Fruit fly (Drosophila melanogaster): ENCODE results near the gene Nhe3.

Nhe3 gene

dm6 chr2L:6648163-6648628 lies 36.0 kb downstream of the Nhe3 start (continued):
- TF ChIP-seq crp (GFP tag; optimal IDR thresholded peaks at IDR 0.05) (peak in 1 of 2 experiments; percentile 67), CG10565 (GFP tag; optimal IDR thresholded peaks at IDR 0.05) (peak; percentile 75), disco-r (GFP tag; optimal IDR thresholded peaks at IDR 0.05) (peak; percentile 75), MESR4 (GFP tag; optimal IDR thresholded peaks at IDR 0.05) (peak; percentile 3), chif (GFP tag; optimal IDR thresholded peaks at IDR 0.05) (peak; percentile 89), Ravus (GFP tag; IDR thresholded peaks at IDR 0.05) (peak; percentile 74), CG1529 (GFP tag; optimal IDR thresholded peaks at IDR 0.05) (peak; percentile 89), Sox100B (GFP tag; optimal IDR thresholded peaks at IDR 0.05) (peak; percentile 95), Fer3 (tag; optimal IDR thresholded peaks at IDR 0.05) (peak; percentile 95), CG4730 (GFP tag; IDR thresholded peaks at IDR 0.05) (peak; percentile 86), so (GFP tag; IDR thresholded peaks at IDR 0.05) (peak; percentile 92), Jarid2 (GFP tag; optimal IDR thresholded peaks at IDR 0.05) (peak; percentile 77), trem (tag; optimal IDR thresholded peaks at IDR 0.05) (peak; percentile 90), dimm (GFP tag; IDR thresholded peaks at IDR 0.05) (peak; percentile 72), CG3838 (GFP tag; optimal IDR thresholded peaks at IDR 0.05) (peak; percentile 96), CG12219 (GFP tag; optimal IDR thresholded peaks at IDR 0.05) (peak; percentile 92), CG10267 (tag; optimal IDR thresholded peaks at IDR 0.05) (peak; percentile 89), CG11696 (GFP tag; IDR thresholded peaks at IDR 0.05) (peak; percentile 75), Ets65A (GFP tag) (peak; percentile 98), insv (GFP tag; optimal IDR thresholded peaks at IDR 0.05) (peak; percentile 10 to 80), ato (GFP tag; IDR thresholded peaks at IDR 0.05; ENCODE audit: partially characterized antibody) (no peak), Stat92E (GFP tag; optimal IDR thresholded peaks at IDR 0.05) (no peak), CTCF (GFP tag; optimal IDR thresholded peaks at IDR 0.05) (peak; percentile 61), Abd-B (GFP tag; optimal IDR thresholded peaks at IDR 0.05) (peak; percentile 95), Xrp1 (GFP tag; IDR thresholded peaks at IDR 0.05) (peak; percentile 95), fu2 (GFP tag; optimal IDR thresholded peaks at IDR 0.05) (peak; percentile 91), CG12155 (GFP tag; optimal IDR thresholded peaks at IDR 0.05) (peak; percentile 95), CG1647 (GFP tag; optimal IDR thresholded peaks at IDR 0.05) (peak; percentile 87), bigmax (GFP tag; optimal IDR thresholded peaks at IDR 0.05) (no peak), CG10654 (GFP tag; optimal IDR thresholded peaks at IDR 0.05) (peak; percentile 94), vnd (GFP tag; IDR thresholded peaks at IDR 0.05; ENCODE audit: partially characterized antibody) (no peak), H15 (GFP tag; IDR thresholded peaks at IDR 0.05) (peak; percentile 89), Neu2 (GFP tag; optimal IDR thresholded peaks at IDR 0.05; ENCODE audit: borderline replicate concordance) (peak; percentile 6), tna (GFP tag; IDR thresholded peaks at IDR 0.05; ENCODE audit: partially characterized antibody) (no peak), Eip74EF (GFP tag; optimal IDR thresholded peaks at IDR 0.05) (peak in 1 of 2 experiments; percentile 92), CG32767 (GFP tag; IDR thresholded peaks at IDR 0.05) (peak; percentile 93), CG17359 (tag; optimal IDR thresholded peaks at IDR 0.05) (peak; percentile 95), CG11085 (GFP tag; IDR thresholded peaks at IDR 0.05) (peak; percentile 83), CG11093 (GFP tag; IDR thresholded peaks at IDR 0.05) (peak; percentile 80), HLH54F (GFP tag; optimal IDR thresholded peaks at IDR 0.05) (peak; percentile 92), HmgD (GFP tag; optimal IDR thresholded peaks at IDR 0.05) (no peak), CG7786 (GFP tag; optimal IDR thresholded peaks at IDR 0.05) (peak; percentile 93), CG15011 (GFP tag; optimal IDR thresholded peaks at IDR 0.05) (peak; percentile 95), gcm2 (GFP tag; optimal IDR thresholded peaks at IDR 0.05) (peak; percentile 80), CG13296 (GFP tag; optimal IDR thresholded peaks at IDR 0.05) (peak; percentile 97), slou (GFP tag; optimal IDR thresholded peaks at IDR 0.05) (peak; percentile 91), zf30C (GFP tag; optimal IDR thresholded peaks at IDR 0.05) (peak; percentile 50), CG3407 (GFP tag; optimal IDR thresholded peaks at IDR 0.05) (peak; percentile 91), CG1602 (GFP tag; optimal IDR thresholded peaks at IDR 0.05) (peak; percentile 95), Opbp (GFP tag; IDR thresholded peaks at IDR 0.05; ENCODE audit: partially characterized antibody) (no peak), Dad (GFP tag; optimal IDR thresholded peaks at IDR 0.05) (peak; percentile 94)
